Worm (Caenorhabditis elegans): Measurements from ENCODE around the gene T05G5.4.

DNA sequence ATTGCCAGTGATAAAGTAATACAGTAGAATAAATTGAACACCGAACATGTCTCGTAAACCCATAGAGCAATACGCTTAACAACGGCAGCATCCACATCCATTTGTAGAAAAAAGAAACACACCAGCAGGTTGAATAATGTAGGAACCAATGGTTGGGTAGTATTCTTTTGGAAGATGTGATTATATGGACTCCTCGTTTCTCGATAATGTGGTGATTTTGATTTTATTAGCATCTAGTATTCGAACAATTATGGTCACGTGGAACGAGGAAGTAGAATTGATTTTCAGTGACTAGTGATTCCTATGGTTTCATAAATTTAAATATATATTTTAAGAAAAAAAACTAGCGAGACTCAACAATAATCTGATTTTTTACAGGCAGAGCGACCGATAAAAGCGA, 47.7 kb downstream of the T05G5.4 start, which contains the start of gene srxa-10:
- TF ChIP-seq nhr-10 (tag; optimal IDR thresholded peaks at IDR 0.05) (no peak), ces-1 (GFP tag; optimal IDR thresholded peaks at IDR 0.05) (no peak), snpc-4 (tag; optimal IDR thresholded peaks at IDR 0.05) (no peak), ztf-11 (tag; optimal IDR thresholded peaks at IDR 0.05) (no peak), lin-13 (GFP tag; optimal IDR thresholded peaks at IDR 0.05) (no peak), nhr-102 (tag; optimal IDR thresholded peaks at IDR 0.05) (no peak), pha-4 (GFP tag; IDR thresholded peaks at IDR 0.05) (no peak), pha-4 (tag; optimal IDR thresholded peaks at IDR 0.05) (no peak), Y105C5A.15 (GFP tag; IDR thresholded peaks at IDR 0.05) (no peak), mep-1 (tag; optimal IDR thresholded peaks at IDR 0.05) (no peak), ZK546.5 (tag; optimal IDR thresholded peaks at IDR 0.05) (no peak), fos-1 (tag; optimal IDR thresholded peaks at IDR 0.05) (no peak), rbr-2 (tag; optimal IDR thresholded peaks at IDR 0.05) (no peak), nhr-77 (tag; optimal IDR thresholded peaks at IDR 0.05) (no peak), ama-1 (optimal IDR thresholded peaks at IDR 0.05) (no peak)
